Worm (Caenorhabditis elegans): ENCODE results near the gene rpb-9.

DNA sequence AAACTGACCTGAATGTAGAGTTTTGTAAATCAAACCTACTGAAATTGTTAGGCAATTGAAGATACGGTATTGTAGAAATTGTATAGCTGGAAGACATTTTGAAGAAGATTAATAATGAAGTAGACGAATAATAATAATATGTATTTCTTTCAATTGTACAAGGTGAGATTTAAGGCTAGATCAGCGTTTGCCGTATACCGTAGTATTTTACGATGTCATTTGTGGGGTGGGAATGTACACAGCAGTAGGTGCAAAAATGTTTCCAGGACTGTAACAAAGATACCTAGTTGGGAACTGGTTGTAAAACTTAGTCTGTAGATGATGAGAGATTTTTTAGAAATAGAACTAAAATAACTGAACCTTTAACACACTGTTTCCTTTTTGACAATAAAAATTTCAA lies 17.6 kb downstream of the rpb-9 start, which contains the start of gene ceh-76:
- no peak for TF ChIP-seq pqm-1 (tag; optimal IDR thresholded peaks at IDR 0.05)
- no peak for TF ChIP-seq lin-13 (GFP tag; optimal IDR thresholded peaks at IDR 0.05)
- TF ChIP-seq tbx-2 (tag; optimal IDR thresholded peaks at IDR 0.05): no peak
- no peak for TF ChIP-seq blmp-1 (tag; optimal IDR thresholded peaks at IDR 0.05)

Measured in whole organism, L1 larva.